Worm (Caenorhabditis elegans) whole organism, young adult: Measurements from ENCODE around the gene B0336.7.

Source experiments
- B0261.1 ChIP-seq: sonication (generic microtip); optimal IDR thresholded peaks from 2 replicates; lab custom pipeline; 2016; ENCODE audit warnings: mild to moderate bottlenecking, missing genetic modification characterization, moderate library complexity, missing compliant biosample characterization
- F10E7.11 ChIP-seq: sonication (generic microtip); optimal IDR thresholded peaks from 2 replicates; lab custom pipeline; 2017; ENCODE audit warnings: mild to moderate bottlenecking, missing genetic modification characterization, moderate library complexity, missing compliant biosample characterization
- F33H1.4 ChIP-seq: fragments of 200-800 bp; sonication (Bioruptor generic); IDR thresholded peaks from 2 replicates; pipeline ENCODE4 v1.3.6; 2022; ENCODE audit warnings: missing genetic modification reagents, missing genetic modification characterization, missing compliant biosample characterization
- F37B4.10 ChIP-seq: fragments of 200-800 bp; sonication (Bioruptor generic); IDR thresholded peaks from 2 replicates; pipeline ENCODE4 v1.3.6; 2022; ENCODE audit warnings: missing genetic modification characterization, missing compliant biosample characterization
- K11D2.4 ChIP-seq: fragments of 200-800 bp; sonication (Bioruptor generic); IDR thresholded peaks from 2 replicates; pipeline ENCODE4 v1.3.6; 2022; ENCODE audit warnings: missing genetic modification reagents, missing genetic modification characterization, missing compliant biosample characterization
- Y53F4B.3 ChIP-seq: fragments of 200-800 bp; sonication (Bioruptor generic); IDR thresholded peaks from 2 replicates; pipeline ENCODE4 v1.3.6; 2022; ENCODE audit warnings: missing genetic modification reagents, missing genetic modification characterization, missing compliant biosample characterization
- Y53G8AR.9 ChIP-seq: fragments of 200-800 bp; sonication (Bioruptor generic); conservative IDR thresholded peaks from 2 replicates; pipeline ENCODE4 v1.3.6; 2022; ENCODE audit warnings: missing genetic modification reagents, missing genetic modification characterization, missing compliant biosample characterization
- Y56A3A.18 ChIP-seq: fragments of 200-800 bp; sonication (Bioruptor generic); IDR thresholded peaks from 2 replicates; pipeline ENCODE4 v1.3.6; 2022; ENCODE audit warnings: missing genetic modification reagents, missing genetic modification characterization, missing compliant biosample characterization
- Y95B8A.8 ChIP-seq: fragments of 200-800 bp; sonication (Bioruptor generic); IDR thresholded peaks from 2 replicates; pipeline ENCODE4 v1.3.6; 2022; ENCODE audit warnings: missing genetic modification reagents, missing genetic modification characterization, missing compliant biosample characterization
- aptf-2 ChIP-seq: fragments of 200-800 bp; sonication (Bioruptor generic); conservative IDR thresholded peaks from 2 replicates; pipeline ENCODE4 v1.3.6; 2022; ENCODE audit warnings: missing genetic modification reagents, missing genetic modification characterization, missing compliant biosample characterization
- atf-7 ChIP-seq: sonication (generic microtip); optimal IDR thresholded peaks from 2 replicates; lab custom pipeline; 2017; ENCODE audit warnings: mild to moderate bottlenecking, missing genetic modification characterization, missing compliant biosample characterization
- attf-6 ChIP-seq: fragments of 200-800 bp; sonication (Bioruptor generic); IDR thresholded peaks from 2 replicates; pipeline ENCODE4 v1.3.6; 2022; ENCODE audit warnings: missing genetic modification reagents, missing genetic modification characterization, missing compliant biosample characterization
- bed-1 ChIP-seq: fragments of 200-800 bp; sonication (Bioruptor generic); IDR thresholded peaks from 2 replicates; pipeline ENCODE4 v1.3.6; 2022; ENCODE audit warnings: missing genetic modification reagents, missing genetic modification characterization, missing compliant biosample characterization
- ccch-3 ChIP-seq: fragments of 200-800 bp; sonication (Bioruptor generic); optimal IDR thresholded peaks from 2 replicates; lab custom pipeline; 2018; ENCODE audit warnings: mild to moderate bottlenecking, missing genetic modification characterization, missing compliant biosample characterization
- cebp-1 ChIP-seq, 2 experiments: fragments of 200-800 bp in 1 of 2; sonication (Bioruptor generic) in 1 of 2; sonication (generic microtip) in 1 of 2; IDR thresholded peaks in 1 of 2; optimal IDR thresholded peaks in 1 of 2; 2 replicates each; pipeline versions ENCODE4 v1.3.6 to Lab custom; 2017 to 2022; ENCODE audit warnings: missing compliant biosample characterization in 2 of 2, missing genetic modification characterization in 2 of 2, mild to moderate bottlenecking in 1 of 2, missing genetic modification reagents in 1 of 2, moderate library complexity in 1 of 2
- ceh-100 ChIP-seq: fragments of 200-800 bp; sonication (Bioruptor generic); IDR thresholded peaks from 2 replicates; pipeline ENCODE4 v1.3.6; 2022; ENCODE audit warnings: missing genetic modification reagents, missing genetic modification characterization, missing compliant biosample characterization
- ceh-40 ChIP-seq: fragments of 200-800 bp; sonication (Bioruptor generic); IDR thresholded peaks from 2 replicates; pipeline ENCODE4 v1.3.6; 2022; ENCODE audit warnings: missing genetic modification characterization, missing compliant biosample characterization
- dox-1 ChIP-seq: fragments of 200-800 bp; sonication (Bioruptor generic); IDR thresholded peaks from 2 replicates; pipeline ENCODE4 v1.3.6; 2022; ENCODE audit warnings: missing genetic modification reagents, missing genetic modification characterization, missing compliant biosample characterization
- efl-1 ChIP-seq: fragments of 150-350 bp; optimal IDR thresholded peaks from 2 replicates; lab custom pipeline; 2014; ENCODE audit warnings: missing biosample characterization, missing genetic modification reagents, missing genetic modification characterization
- egl-18 ChIP-seq: fragments of 200-800 bp; sonication (Bioruptor generic); IDR thresholded peaks from 2 replicates; pipeline ENCODE4 v1.3.6; 2022; ENCODE audit warnings: missing genetic modification reagents, missing genetic modification characterization, missing compliant biosample characterization
- fkh-3 ChIP-seq: sonication (generic microtip); optimal IDR thresholded peaks from 2 replicates; lab custom pipeline; 2016; ENCODE audit warnings: mild to moderate bottlenecking, missing genetic modification characterization, missing compliant biosample characterization
- gei-17 ChIP-seq: fragments of 200-800 bp; sonication (Bioruptor generic); optimal IDR thresholded peaks from 2 replicates; lab custom pipeline; 2018; ENCODE audit warnings: mild to moderate bottlenecking, missing genetic modification characterization, missing compliant biosample characterization
- hlh-12 ChIP-seq: sonication (generic microtip); optimal IDR thresholded peaks from 2 replicates; lab custom pipeline; 2016; ENCODE audit warnings: missing genetic modification characterization, missing compliant biosample characterization
- hlh-26 ChIP-seq: fragments of 200-800 bp; sonication (Bioruptor generic); conservative IDR thresholded peaks from 2 replicates; pipeline ENCODE4 v1.3.6; 2022; ENCODE audit warnings: missing genetic modification reagents, missing genetic modification characterization, missing compliant biosample characterization
- hmg-1.2 ChIP-seq: fragments of 200-800 bp; sonication (Bioruptor generic); IDR thresholded peaks from 2 replicates; pipeline ENCODE4 v1.3.6; 2022; ENCODE audit warnings: missing genetic modification reagents, missing genetic modification characterization, missing compliant biosample characterization
- lag-1 ChIP-seq: fragments of 200-800 bp; sonication (Bioruptor generic); IDR thresholded peaks from 2 replicates; pipeline ENCODE4 v1.3.6; 2022; ENCODE audit warnings: missing genetic modification reagents, missing genetic modification characterization, missing compliant biosample characterization
- let-607 ChIP-seq, 2 experiments: fragments of 200-800 bp in 1 of 2; sonication (Bioruptor generic) in 1 of 2; sonication (generic microtip) in 1 of 2; optimal IDR thresholded peaks; 2 replicates each; lab custom pipeline; 2016 to 2018; ENCODE audit warnings: mild to moderate bottlenecking in 2 of 2, missing compliant biosample characterization in 2 of 2, missing genetic modification characterization in 2 of 2, moderate library complexity in 2 of 2, missing genotype in 1 of 2
- lin-26 ChIP-seq: fragments of 200-800 bp; sonication (Bioruptor generic); IDR thresholded peaks from 2 replicates; pipeline ENCODE4 v1.3.6; 2022; ENCODE audit warnings: missing genetic modification reagents, missing genetic modification characterization, missing compliant biosample characterization
- lir-1 ChIP-seq: fragments of 200-800 bp; sonication (Bioruptor generic); conservative IDR thresholded peaks from 2 replicates; pipeline ENCODE4 v1.3.6; 2022; ENCODE audit warnings: missing genetic modification reagents, missing genetic modification characterization, missing compliant biosample characterization
- madf-10 ChIP-seq: sonication (generic microtip); optimal IDR thresholded peaks from 2 replicates; lab custom pipeline; 2016; ENCODE audit warnings: mild to moderate bottlenecking, missing genetic modification characterization, missing compliant biosample characterization
- madf-8 ChIP-seq: fragments of 200-800 bp; sonication (Bioruptor generic); conservative IDR thresholded peaks from 2 replicates; pipeline ENCODE4 v1.3.6; 2022; ENCODE audit warnings: missing genetic modification reagents, missing genetic modification characterization, missing compliant biosample characterization
- mel-28 ChIP-seq: sonication (generic microtip); optimal IDR thresholded peaks from 2 replicates; lab custom pipeline; 2016; ENCODE audit warnings: borderline replicate concordance, mild to moderate bottlenecking, missing genetic modification characterization, missing compliant biosample characterization
- mes-4 ChIP-seq: sonication (generic microtip); optimal IDR thresholded peaks from 2 replicates; lab custom pipeline; 2016; ENCODE audit warnings: missing genotype, missing genetic modification characterization, missing compliant biosample characterization
- nfya-1 ChIP-seq: sonication (generic microtip); optimal IDR thresholded peaks from 2 replicates; lab custom pipeline; 2017; ENCODE audit warnings: antibody characterized with exemption, missing compliant biosample characterization, missing genetic modification characterization, borderline replicate concordance; ENCODE audit not compliant: insufficient read depth
- nfya-2 ChIP-seq: fragments of 200-800 bp; sonication (Bioruptor generic); IDR thresholded peaks from 2 replicates; pipeline ENCODE4 v1.3.6; 2022; ENCODE audit warnings: missing genetic modification reagents, missing genetic modification characterization, missing compliant biosample characterization
- nhr-120 ChIP-seq: fragments of 200-800 bp; sonication (Bioruptor generic); IDR thresholded peaks from 2 replicates; pipeline ENCODE4 v1.3.6; 2022; ENCODE audit warnings: missing genetic modification characterization, missing compliant biosample characterization
- nhr-179 ChIP-seq: sonication (generic microtip); optimal IDR thresholded peaks from 2 replicates; lab custom pipeline; 2016; ENCODE audit warnings: mild to moderate bottlenecking, missing genetic modification characterization, missing compliant biosample characterization
- nhr-90 ChIP-seq: sonication (generic microtip); optimal IDR thresholded peaks from 2 replicates; lab custom pipeline; 2016; ENCODE audit warnings: missing genotype, mild to moderate bottlenecking, missing genetic modification characterization, missing compliant biosample characterization
- pbrm-1 ChIP-seq: fragments of 200-800 bp; sonication (Bioruptor generic); IDR thresholded peaks from 2 replicates; pipeline ENCODE4 v1.3.6; 2022; ENCODE audit warnings: missing genetic modification reagents, missing genetic modification characterization, missing compliant biosample characterization
- rec-8 ChIP-seq, 2 experiments: sonication (generic microtip); optimal IDR thresholded peaks; 2 replicates each; lab custom pipeline; 2016; ENCODE audit warnings: mild to moderate bottlenecking in 2 of 2, missing genetic modification characterization in 2 of 2, missing genetic modification reagents in 2 of 2, missing genotype in 2 of 2, missing biosample characterization in 1 of 2, missing compliant biosample characterization in 1 of 2, moderate library complexity in 1 of 2
- sdz-38 ChIP-seq: sonication (generic microtip); optimal IDR thresholded peaks from 2 replicates; lab custom pipeline; 2016; ENCODE audit warnings: missing genotype, missing genetic modification characterization, missing compliant biosample characterization
- sea-2 ChIP-seq: fragments of 200-800 bp; sonication (Bioruptor generic); IDR thresholded peaks from 2 replicates; pipeline ENCODE4 v1.3.6; 2022; ENCODE audit warnings: missing genetic modification characterization, missing compliant biosample characterization
- snpc-1.1 ChIP-seq: sonication (generic microtip); optimal IDR thresholded peaks from 2 replicates; lab custom pipeline; 2017; ENCODE audit warnings: missing genetic modification characterization, mild to moderate bottlenecking, missing compliant biosample characterization, antibody characterized with exemption, moderate library complexity, missing genotype, missing genetic modification reagents; ENCODE audit not compliant: insufficient read depth
- unc-130 ChIP-seq: sonication (generic microtip); optimal IDR thresholded peaks from 2 replicates; lab custom pipeline; 2016; ENCODE audit warnings: missing genetic modification reagents, missing genetic modification characterization, missing compliant biosample characterization
- ztf-18 ChIP-seq: sonication (generic microtip); optimal IDR thresholded peaks from 2 replicates; lab custom pipeline; 2016; ENCODE audit warnings: missing genotype, mild to moderate bottlenecking, missing genetic modification characterization, missing compliant biosample characterization
- ztf-25 ChIP-seq: fragments of 200-800 bp; sonication (Bioruptor generic); IDR thresholded peaks from 2 replicates; pipeline ENCODE4 v1.3.6; 2022; ENCODE audit warnings: missing genetic modification reagents, missing genetic modification characterization, missing compliant biosample characterization
- ztf-28 ChIP-seq: fragments of 200-800 bp; sonication (Bioruptor generic); IDR thresholded peaks from 2 replicates; pipeline ENCODE4 v1.3.6; 2022; ENCODE audit warnings: missing genetic modification reagents, missing genetic modification characterization, missing compliant biosample characterization
- ztf-3 ChIP-seq: fragments of 200-800 bp; sonication (Bioruptor generic); optimal IDR thresholded peaks from 2 replicates; lab custom pipeline; 2018; ENCODE audit warnings: mild to moderate bottlenecking, missing genetic modification characterization, missing compliant biosample characterization

B0336.7 gene

ce11 chrIII:5653692-5654105 lies 43.5 kb downstream of the B0336.7 start (continued):
- no peak for TF ChIP-seq fkh-3 (tag; lab: Kevin White, UChicago)
- peak in 1 of 2 experiments; percentile 28 for TF ChIP-seq rec-8 (tag; optimal IDR thresholded peaks at IDR 0.05; lab: Kevin White, UChicago)
- no peak for TF ChIP-seq Y95B8A.8 (GFP tag; lab: Robert Waterston, UW)
- TF ChIP-seq F10E7.11 (tag; lab: Kevin White, UChicago) = no peak
- TF ChIP-seq lag-1 (GFP tag; lab: Robert Waterston, UW) = no peak
- TF ChIP-seq nhr-90 (tag; lab: Kevin White, UChicago) = no peak
- TF ChIP-seq sdz-38 (tag; lab: Kevin White, UChicago) = no peak
- TF ChIP-seq let-607 (tag; optimal IDR thresholded peaks at IDR 0.05; lab: Kevin White, UChicago) = no peak
- no peak for TF ChIP-seq mes-4
- no peak for TF ChIP-seq madf-10 (tag; lab: Kevin White, UChicago)
- TF ChIP-seq dox-1 = peak; percentile 85; the same call in 1 of the 2 replicates
- TF ChIP-seq hmg-1.2 (GFP tag; lab: Robert Waterston, UW) = peak; percentile 92
- no peak for TF ChIP-seq atf-7 (tag; lab: Kevin White, UChicago)
- TF ChIP-seq ztf-25 (GFP tag; lab: Robert Waterston, UW) = no peak
- no peak for TF ChIP-seq cebp-1 (GFP tag; IDR thresholded peaks at IDR 0.05; lab: Robert Waterston, UW)
- TF ChIP-seq cebp-1 (tag; optimal IDR thresholded peaks at IDR 0.05; lab: Kevin White, UChicago) = no peak
- no peak for TF ChIP-seq nfya-1 (tag; lab: Kevin White, UChicago)
- TF ChIP-seq lir-1 = no peak
- peak; percentile 54; the same call in 1 of the 2 replicates for TF ChIP-seq madf-8
- TF ChIP-seq unc-130 (GFP tag; lab: Kevin White, UChicago) = peak; percentile 37
- peak; percentile 97 for TF ChIP-seq snpc-1.1
- TF ChIP-seq ztf-18 = peak; percentile 49
- TF ChIP-seq efl-1 = peak; percentile 34
- TF ChIP-seq sea-2 = no peak
- TF ChIP-seq Y53F4B.3 (GFP tag; lab: Robert Waterston, UW) = no peak
- TF ChIP-seq nhr-179 (tag; lab: Kevin White, UChicago) = no peak
- TF ChIP-seq gei-17 = no peak
- TF ChIP-seq Y53G8AR.9 (GFP tag; lab: Robert Waterston, UW) = 0 out of 2 replicates have a peak, but pooled peaks have one; percentile 28
- TF ChIP-seq nfya-2 (GFP tag; lab: Robert Waterston, UW) = no peak
- no peak for TF ChIP-seq ztf-28
- TF ChIP-seq attf-6 (GFP tag; lab: Robert Waterston, UW) = peak; percentile 60
- TF ChIP-seq lin-26 (GFP tag; lab: Robert Waterston, UW) = peak; percentile 55; the same call in 1 of the 2 replicates
- TF ChIP-seq F33H1.4 (GFP tag; lab: Robert Waterston, UW) = peak; percentile 66
- TF ChIP-seq hlh-12 = no peak
- no peak for TF ChIP-seq mel-28 (tag; lab: Kevin White, UChicago)
- TF ChIP-seq B0261.1 (tag; lab: Kevin White, UChicago) = no peak
- TF ChIP-seq pbrm-1 = peak; percentile 93
- no peak for TF ChIP-seq F37B4.10 (GFP tag; lab: Robert Waterston, UW)
- TF ChIP-seq ccch-3 (GFP tag; lab: Kevin White, UChicago) = no peak
- TF ChIP-seq hlh-26 (GFP tag; lab: Robert Waterston, UW) = no peak
- TF ChIP-seq Y56A3A.18 = no peak
- TF ChIP-seq aptf-2 = no peak
- peak; percentile 30; the same call in 1 of the 2 replicates for TF ChIP-seq ceh-100 (GFP tag; lab: Robert Waterston, UW)
- no peak for TF ChIP-seq egl-18
- no peak for TF ChIP-seq ceh-40
- TF ChIP-seq nhr-120 = no peak
- TF ChIP-seq K11D2.4 (GFP tag; lab: Robert Waterston, UW) = no peak
- no peak for TF ChIP-seq bed-1 (GFP tag; lab: Robert Waterston, UW)
- no peak for TF ChIP-seq ztf-3 (GFP tag; lab: Kevin White, UChicago)
